Worm (Caenorhabditis elegans): ENCODE measurements around the gene srj-4.

Gene srj-4

ce11 chrV:12213027-12213426 lies 50.0 kb downstream of the srj-4 start, which contains the start of gene vab-8:
vab-8 (plus strand) TSS chrV:12213327.
- no peak for TF ChIP-seq rbr-2 (tag; optimal IDR thresholded peaks at IDR 0.05)
- peak; percentile 34 for TF ChIP-seq pqm-1 (tag; optimal IDR thresholded peaks at IDR 0.05)
- TF ChIP-seq nhr-10 (tag; optimal IDR thresholded peaks at IDR 0.05), result no peak
- peak; percentile 46 for TF ChIP-seq nhr-28 (tag; optimal IDR thresholded peaks at IDR 0.05)
- peak; percentile 39; the same call in 1 of the 2 replicates for TF ChIP-seq dmd-6 (GFP tag; IDR thresholded peaks at IDR 0.05)
- TF ChIP-seq hlh-11 (tag; optimal IDR thresholded peaks at IDR 0.05), result peak; percentile 7
- TF ChIP-seq mes-2 (tag; optimal IDR thresholded peaks at IDR 0.05; ENCODE audit: poor library complexity, severe bottlenecking), result no peak
